Fruit fly (Drosophila melanogaster): Measurements from ENCODE around the gene bin.

bin gene

dm6 chr3L:6999993-7000392 is 9.6 kb downstream of the bin start:
- TF ChIP-seq gl (tag; optimal IDR thresholded peaks at IDR 0.05) (no peak), Snoo (tag; optimal IDR thresholded peaks at IDR 0.05) (no peak), CG15710 (tag; optimal IDR thresholded peaks at IDR 0.05) (no peak), D1 (tag; optimal IDR thresholded peaks at IDR 0.05) (no peak), CG17806 (tag; optimal IDR thresholded peaks at IDR 0.05) (no peak), CG8159 (tag; optimal IDR thresholded peaks at IDR 0.05) (no peak), CG13204 (GFP tag; optimal IDR thresholded peaks at IDR 0.05) (no peak), CG9948 (tag; optimal IDR thresholded peaks at IDR 0.05) (no peak), Pif1B (GFP tag; optimal IDR thresholded peaks at IDR 0.05) (no peak), fd96Ca (GFP tag; IDR thresholded peaks at IDR 0.05) (no peak), rn (GFP tag; IDR thresholded peaks at IDR 0.05) (no peak), CG4496 (GFP tag; IDR thresholded peaks at IDR 0.05) (no peak), Pif1A (GFP tag; optimal IDR thresholded peaks at IDR 0.05) (no peak), CG14655 (GFP tag; optimal IDR thresholded peaks at IDR 0.05) (no peak), CG8301 (tag; optimal IDR thresholded peaks at IDR 0.05) (no peak), EcR (GFP tag; optimal IDR thresholded peaks at IDR 0.05) (no peak), CG10348 (GFP tag; IDR thresholded peaks at IDR 0.05) (no peak), CG32121 (GFP tag; IDR thresholded peaks at IDR 0.05) (no peak), CG34367 (tag; optimal IDR thresholded peaks at IDR 0.05) (no peak)

dm6 chr3L:7001855-7002254 is 11.4 kb downstream of the bin start:
- TF ChIP-seq fd96Ca (GFP tag; IDR thresholded peaks at IDR 0.05) (no peak), Pif1B (GFP tag; optimal IDR thresholded peaks at IDR 0.05) (no peak), CG32121 (GFP tag; IDR thresholded peaks at IDR 0.05) (peak; percentile 70), CG13204 (GFP tag; optimal IDR thresholded peaks at IDR 0.05) (no peak), CG12605 (GFP tag; IDR thresholded peaks at IDR 0.05) (0 out of 2 replicates have a peak, but pooled peaks have one; percentile 10), CG8159 (tag; optimal IDR thresholded peaks at IDR 0.05) (peak; percentile 20)

dm6 chr3L:7002355-7002754 is 11.9 kb downstream of the bin start:
- no peak for TF ChIP-seq Snoo (tag; optimal IDR thresholded peaks at IDR 0.05)
- TF ChIP-seq fd96Ca (GFP tag; IDR thresholded peaks at IDR 0.05) = no peak
- TF ChIP-seq Pif1A (GFP tag; optimal IDR thresholded peaks at IDR 0.05) = no peak
- TF ChIP-seq CG14655 (GFP tag; optimal IDR thresholded peaks at IDR 0.05) = no peak
- no peak for TF ChIP-seq CG4496 (GFP tag; IDR thresholded peaks at IDR 0.05)
- TF ChIP-seq CG12605 (GFP tag; IDR thresholded peaks at IDR 0.05) = no peak
- TF ChIP-seq CG32121 (GFP tag; IDR thresholded peaks at IDR 0.05) = no peak
- TF ChIP-seq Pif1B (GFP tag; optimal IDR thresholded peaks at IDR 0.05) = no peak
- TF ChIP-seq CG8159 (tag; optimal IDR thresholded peaks at IDR 0.05) = no peak
- TF ChIP-seq CG8301 (tag; optimal IDR thresholded peaks at IDR 0.05) = no peak
- no peak for TF ChIP-seq CG10348 (GFP tag; IDR thresholded peaks at IDR 0.05)
- TF ChIP-seq rn (GFP tag; IDR thresholded peaks at IDR 0.05) = no peak
- no peak for TF ChIP-seq CG34367 (tag; optimal IDR thresholded peaks at IDR 0.05)
- TF ChIP-seq Ets98B (GFP tag; IDR thresholded peaks at IDR 0.05) = no peak
- no peak for TF ChIP-seq CG9948 (tag; optimal IDR thresholded peaks at IDR 0.05)
- no peak for TF ChIP-seq gl (tag; optimal IDR thresholded peaks at IDR 0.05)

- TF ChIP-seq CG4496 (GFP tag; IDR thresholded peaks at IDR 0.05) (no peak), CG15710 (tag; optimal IDR thresholded peaks at IDR 0.05) (no peak), Snoo (tag; optimal IDR thresholded peaks at IDR 0.05) (no peak), Pif1B (GFP tag; optimal IDR thresholded peaks at IDR 0.05) (no peak), CG34367 (tag; optimal IDR thresholded peaks at IDR 0.05) (no peak), CG9948 (tag; optimal IDR thresholded peaks at IDR 0.05) (no peak), fd96Ca (GFP tag; IDR thresholded peaks at IDR 0.05) (no peak), CG17806 (tag; optimal IDR thresholded peaks at IDR 0.05) (no peak), CG10348 (GFP tag; IDR thresholded peaks at IDR 0.05) (no peak), CG32121 (GFP tag; IDR thresholded peaks at IDR 0.05) (peak; percentile 35; the same call in 1 of the 2 replicates), CG8159 (tag; optimal IDR thresholded peaks at IDR 0.05) (no peak), Pif1A (GFP tag; optimal IDR thresholded peaks at IDR 0.05) (no peak), EcR (GFP tag; optimal IDR thresholded peaks at IDR 0.05) (no peak), rn (GFP tag; IDR thresholded peaks at IDR 0.05) (peak; percentile 64; the same call in 1 of the 2 replicates), gl (tag; optimal IDR thresholded peaks at IDR 0.05) (no peak), Ets98B (GFP tag; IDR thresholded peaks at IDR 0.05) (no peak), CG8301 (tag; optimal IDR thresholded peaks at IDR 0.05) (no peak), CG12605 (GFP tag; IDR thresholded peaks at IDR 0.05) (no peak), CG14655 (GFP tag; optimal IDR thresholded peaks at IDR 0.05) (peak; percentile 35), D1 (tag; optimal IDR thresholded peaks at IDR 0.05) (no peak), CG13204 (GFP tag; optimal IDR thresholded peaks at IDR 0.05) (no peak)
Measured at dm6 chr3L:7003132-7003531, 12.7 kb downstream of the bin start.

dm6 chr3L:7006421-7006820 is 16.0 kb downstream of the bin start:
- TF ChIP-seq CG9948 (tag; optimal IDR thresholded peaks at IDR 0.05) (no peak), CG14655 (GFP tag; optimal IDR thresholded peaks at IDR 0.05) (peak; percentile 19)

- TF ChIP-seq CG9948 (tag; optimal IDR thresholded peaks at IDR 0.05) (peak; percentile 73), CG15710 (tag; optimal IDR thresholded peaks at IDR 0.05) (peak; percentile 70), CG12605 (GFP tag; IDR thresholded peaks at IDR 0.05) (0 out of 2 replicates have a peak, but pooled peaks have one; percentile 16), EcR (GFP tag; optimal IDR thresholded peaks at IDR 0.05) (no peak), CG4496 (GFP tag; IDR thresholded peaks at IDR 0.05) (0 out of 3 replicates have a peak, but pooled peaks have one; percentile 30), Pif1B (GFP tag; optimal IDR thresholded peaks at IDR 0.05) (no peak), Pif1A (GFP tag; optimal IDR thresholded peaks at IDR 0.05) (peak; percentile 44), CG34367 (tag; optimal IDR thresholded peaks at IDR 0.05) (peak; percentile 33), gl (tag; optimal IDR thresholded peaks at IDR 0.05) (no peak), CG17806 (tag; optimal IDR thresholded peaks at IDR 0.05) (peak; percentile 65), fd96Ca (GFP tag; IDR thresholded peaks at IDR 0.05) (no peak), CG14655 (GFP tag; optimal IDR thresholded peaks at IDR 0.05) (peak; percentile 52), CG8301 (tag; optimal IDR thresholded peaks at IDR 0.05) (peak; percentile 29), Snoo (tag; optimal IDR thresholded peaks at IDR 0.05) (peak; percentile 16), CG10348 (GFP tag; IDR thresholded peaks at IDR 0.05) (no peak), CG13204 (GFP tag; optimal IDR thresholded peaks at IDR 0.05) (no peak), Ets98B (GFP tag; IDR thresholded peaks at IDR 0.05) (no peak), rn (GFP tag; IDR thresholded peaks at IDR 0.05) (no peak), D1 (tag; optimal IDR thresholded peaks at IDR 0.05) (no peak), CG8159 (tag; optimal IDR thresholded peaks at IDR 0.05) (peak; percentile 78), CG32121 (GFP tag; IDR thresholded peaks at IDR 0.05) (0 out of 2 replicates have a peak, but pooled peaks have one; percentile 36)
Measured at dm6 chr3L:7008351-7008750, 17.9 kb downstream of the bin start.

All from whole organism, pupa.